Fruit fly (Drosophila melanogaster) whole organism, embryonic: Measurements from ENCODE around the gene CG32459.

Experiments used
- Asciz ChIP-seq: fragments of 200-800 bp; sonication (Bioruptor generic); optimal IDR thresholded peaks from 2 replicates; lab custom pipeline; 2017; ENCODE audit warnings: missing biosample characterization, mild to moderate bottlenecking, missing genetic modification characterization, missing genetic modification reagents
- Atf6 ChIP-seq: fragments of 200-800 bp; sonication (Bioruptor generic); IDR thresholded peaks from 2 replicates; pipeline ENCODE4 v1.3.6; 2022; ENCODE audit warnings: missing biosample characterization, missing genetic modification characterization
- CG10543 ChIP-seq: fragments of 200-800 bp; sonication (Bioruptor generic); optimal IDR thresholded peaks from 3 replicates; lab custom pipeline; 2017; ENCODE audit warnings: missing biosample characterization, mild to moderate bottlenecking, missing genetic modification characterization, moderate library complexity
- CG11398 ChIP-seq: fragments of 200-800 bp; sonication (Bioruptor generic); optimal IDR thresholded peaks from 2 replicates; lab custom pipeline; 2016; ENCODE audit warnings: missing biosample characterization, missing genetic modification characterization
- CG11456 ChIP-seq: fragments of 200-800 bp; sonication (Bioruptor generic); IDR thresholded peaks from 3 replicates; pipeline ENCODE4 v1.3.6; 2022; ENCODE audit warnings: missing biosample characterization, missing genetic modification characterization
- CG12299 ChIP-seq: fragments of 200-800 bp; sonication (Bioruptor generic); optimal IDR thresholded peaks from 2 replicates; lab custom pipeline; 2018; ENCODE audit warnings: missing biosample characterization, mild to moderate bottlenecking, missing genetic modification characterization
- CG13287 ChIP-seq: fragments of 200-800 bp; sonication (Bioruptor generic); IDR thresholded peaks from 2 replicates; pipeline ENCODE4 v1.3.6; 2022; ENCODE audit warnings: missing biosample characterization, missing genetic modification characterization; ENCODE audit not compliant: partially characterized antibody
- CG14710 ChIP-seq: fragments of 200-800 bp; sonication (Bioruptor generic); optimal IDR thresholded peaks from 3 replicates; lab custom pipeline; 2019; ENCODE audit warnings: missing biosample characterization, mild to moderate bottlenecking, missing genetic modification characterization, moderate library complexity
- CG1602 ChIP-seq: fragments of 200-800 bp; sonication (Bioruptor generic); optimal IDR thresholded peaks from 3 replicates; lab custom pipeline; 2016; ENCODE audit warnings: missing biosample characterization, missing genetic modification characterization
- CG18262 ChIP-seq: fragments of 200-800 bp; optimal IDR thresholded peaks from 3 replicates; lab custom pipeline; 2019; ENCODE audit warnings: missing biosample characterization, mild to moderate bottlenecking, missing genetic modification characterization, moderate library complexity
- CG18599 ChIP-seq: fragments of 200-800 bp; sonication (Bioruptor generic); optimal IDR thresholded peaks from 3 replicates; lab custom pipeline; 2017; ENCODE audit warnings: missing biosample characterization, missing genetic modification characterization, mild to moderate bottlenecking, moderate library complexity, missing genetic modification reagents
- CG31365 ChIP-seq: fragments of 200-800 bp; sonication (Bioruptor generic); optimal IDR thresholded peaks from 2 replicates; lab custom pipeline; 2018; ENCODE audit warnings: missing biosample characterization, mild to moderate bottlenecking, missing genetic modification characterization
- CG31441 ChIP-seq: fragments of 200-800 bp; sonication (Bioruptor generic); IDR thresholded peaks from 2 replicates; pipeline ENCODE4 v1.3.6; 2022; ENCODE audit warnings: missing biosample characterization, missing genetic modification characterization
- CG32532 ChIP-seq: fragments of 200-800 bp; sonication (Bioruptor generic); IDR thresholded peaks from 2 replicates; pipeline ENCODE4 v1.3.6; 2022; ENCODE audit warnings: missing biosample characterization, missing genetic modification characterization
- CG33557 ChIP-seq: fragments of 200-800 bp; sonication (Bioruptor generic); optimal IDR thresholded peaks from 2 replicates; lab custom pipeline; 2019; ENCODE audit warnings: missing biosample characterization, mild to moderate bottlenecking, missing genetic modification characterization, moderate library complexity
- CG34422 ChIP-seq: fragments of 200-800 bp; sonication (Bioruptor generic); IDR thresholded peaks from 3 replicates; pipeline ENCODE4 v1.3.6; 2022; ENCODE audit warnings: missing biosample characterization, missing genetic modification characterization
- CG3726 ChIP-seq: fragments of 200-800 bp; sonication (Bioruptor generic); IDR thresholded peaks from 3 replicates; pipeline ENCODE4, ENCODE4 v1.3.6; 2022; ENCODE audit warnings: missing biosample characterization, missing genetic modification characterization
- CG6175 ChIP-seq: fragments of 200-800 bp; sonication (Bioruptor generic); IDR thresholded peaks from 3 replicates; pipeline ENCODE4 v1.3.6; 2022; ENCODE audit warnings: missing biosample characterization, missing genetic modification characterization
- CG6683 ChIP-seq: fragments of 200-800 bp; sonication (Bioruptor generic); optimal IDR thresholded peaks from 2 replicates; lab custom pipeline; 2017; ENCODE audit warnings: missing biosample characterization, mild to moderate bottlenecking, missing genetic modification characterization, missing genetic modification reagents
- CG6765 ChIP-seq: fragments of 200-800 bp; sonication (Bioruptor generic); optimal IDR thresholded peaks from 3 replicates; lab custom pipeline; 2017; ENCODE audit warnings: missing biosample characterization, mild to moderate bottlenecking, missing genetic modification characterization
- CG7963 ChIP-seq: fragments of 200-800 bp; sonication (Bioruptor generic); IDR thresholded peaks from 3 replicates; pipeline ENCODE4 v1.3.6; 2022; ENCODE audit warnings: missing biosample characterization, missing genetic modification characterization; ENCODE audit not compliant: partially characterized antibody
- CG8388 ChIP-seq: fragments of 200-800 bp; sonication (Bioruptor generic); optimal IDR thresholded peaks from 2 replicates; lab custom pipeline; 2019; ENCODE audit warnings: missing biosample characterization, mild to moderate bottlenecking, missing genetic modification characterization, moderate library complexity
- CG9215 ChIP-seq: fragments of 200-800 bp; sonication (Bioruptor generic); IDR thresholded peaks from 2 replicates; pipeline ENCODE4 v1.3.6; 2022; ENCODE audit warnings: missing biosample characterization, missing genetic modification characterization
- CG9876 ChIP-seq: fragments of 200-800 bp; sonication (Bioruptor generic); optimal IDR thresholded peaks from 2 replicates; lab custom pipeline; 2016; ENCODE audit warnings: missing biosample characterization, missing genetic modification characterization
- Dad ChIP-seq: fragments of 200-800 bp; sonication (Bioruptor generic); optimal IDR thresholded peaks from 3 replicates; lab custom pipeline; 2016; ENCODE audit warnings: missing biosample characterization, missing genetic modification characterization
- Fer1 ChIP-seq: fragments of 200-800 bp; sonication (Bioruptor generic); optimal IDR thresholded peaks from 2 replicates; lab custom pipeline; 2017; ENCODE audit warnings: missing biosample characterization, mild to moderate bottlenecking, missing genetic modification characterization
- Gug ChIP-seq: fragments of 200-800 bp; sonication (Bioruptor generic); IDR thresholded peaks from 4 replicates; pipeline ENCODE4 v1.3.6; 2022; ENCODE audit warnings: missing biosample characterization, missing genetic modification characterization
- H2.0 ChIP-seq: fragments of 200-800 bp; sonication (Bioruptor generic); IDR thresholded peaks from 2 replicates; pipeline ENCODE4 v1.3.6; 2022; ENCODE audit warnings: missing biosample characterization, missing genetic modification characterization
- Meics ChIP-seq: fragments of 200-800 bp; sonication (Bioruptor generic); optimal IDR thresholded peaks from 2 replicates; lab custom pipeline; 2017; ENCODE audit warnings: missing biosample characterization, mild to moderate bottlenecking, missing genetic modification characterization
- NC2β ChIP-seq: fragments of 200-800 bp; sonication (Bioruptor generic); optimal IDR thresholded peaks from 2 replicates; lab custom pipeline; 2016; ENCODE audit warnings: missing biosample characterization, missing genetic modification characterization
- NFAT ChIP-seq: fragments of 200-800 bp; sonication (Bioruptor generic); IDR thresholded peaks from 2 replicates; pipeline ENCODE4 v1.3.6; 2022; ENCODE audit warnings: missing biosample characterization, missing genetic modification characterization
- NfI ChIP-seq: fragments of 200-800 bp; sonication (Bioruptor generic); optimal IDR thresholded peaks from 3 replicates; lab custom pipeline; 2018; ENCODE audit warnings: missing biosample characterization, mild to moderate bottlenecking, missing genetic modification characterization, moderate library complexity
- cas ChIP-seq: fragments of 200-800 bp; sonication (Bioruptor generic); IDR thresholded peaks from 2 replicates; pipeline ENCODE4 v1.3.6; 2022; ENCODE audit warnings: missing biosample characterization, missing genetic modification characterization
- corto ChIP-seq: fragments of 200-800 bp; sonication (Bioruptor generic); optimal IDR thresholded peaks from 2 replicates; lab custom pipeline; 2016; ENCODE audit warnings: missing biosample characterization, mild to moderate bottlenecking, missing genetic modification characterization, moderate library complexity
- disco-r ChIP-seq: fragments of 200-800 bp; sonication (Bioruptor generic); optimal IDR thresholded peaks from 2 replicates; lab custom pipeline; 2016; ENCODE audit warnings: missing biosample characterization, missing genetic modification characterization
- fd64A ChIP-seq: fragments of 200-800 bp; sonication (Bioruptor generic); optimal IDR thresholded peaks from 3 replicates; lab custom pipeline; 2018; ENCODE audit warnings: missing biosample characterization, mild to moderate bottlenecking, missing genetic modification characterization
- ind ChIP-seq: fragments of 200-800 bp; sonication (Bioruptor generic); optimal IDR thresholded peaks from 3 replicates; lab custom pipeline; 2016; ENCODE audit warnings: missing biosample characterization, missing genetic modification characterization
- jing ChIP-seq: fragments of 200-800 bp; sonication (Bioruptor generic); optimal IDR thresholded peaks from 2 replicates; lab custom pipeline; 2018; ENCODE audit warnings: missing biosample characterization, mild to moderate bottlenecking, missing genetic modification characterization
- lab ChIP-seq: fragments of 200-800 bp; sonication (Bioruptor generic); optimal IDR thresholded peaks from 3 replicates; lab custom pipeline; 2017; ENCODE audit warnings: missing biosample characterization, missing genetic modification characterization, mild to moderate bottlenecking, moderate library complexity, missing genetic modification reagents
- nerfin-2 ChIP-seq: fragments of 200-800 bp; sonication (Bioruptor generic); IDR thresholded peaks from 2 replicates; pipeline ENCODE4 v1.3.6; 2022; ENCODE audit warnings: missing biosample characterization, missing genetic modification characterization; ENCODE audit not compliant: partially characterized antibody
- oc ChIP-seq: fragments of 200-800 bp; sonication (Bioruptor generic); optimal IDR thresholded peaks from 2 replicates; lab custom pipeline; 2018; ENCODE audit warnings: missing biosample characterization, mild to moderate bottlenecking, missing genetic modification characterization, moderate library complexity
- peb ChIP-seq: fragments of 200-800 bp; sonication (Bioruptor generic); IDR thresholded peaks from 2 replicates; pipeline ENCODE4 v1.3.6; 2022; ENCODE audit warnings: missing biosample characterization, missing genetic modification characterization
- run ChIP-seq: fragments of 200-800 bp; sonication (Bioruptor generic); optimal IDR thresholded peaks from 3 replicates; lab custom pipeline; 2018; ENCODE audit warnings: missing biosample characterization, mild to moderate bottlenecking, missing genetic modification characterization
- salm ChIP-seq: fragments of 200-800 bp; sonication (Bioruptor generic); optimal IDR thresholded peaks from 2 replicates; lab custom pipeline; 2018; ENCODE audit warnings: missing biosample characterization, mild to moderate bottlenecking, missing genetic modification characterization
- schlank ChIP-seq: fragments of 200-800 bp; sonication (Bioruptor generic); optimal IDR thresholded peaks from 2 replicates; lab custom pipeline; 2018; ENCODE audit warnings: missing biosample characterization, mild to moderate bottlenecking, missing genetic modification characterization
- scrt ChIP-seq: fragments of 200-800 bp; sonication (Bioruptor generic); optimal IDR thresholded peaks from 2 replicates; lab custom pipeline; 2018; ENCODE audit warnings: missing biosample characterization, mild to moderate bottlenecking, missing genetic modification characterization, moderate library complexity
- so ChIP-seq: fragments of 200-800 bp; sonication (Bioruptor generic); IDR thresholded peaks from 3 replicates; pipeline ENCODE4 v1.3.6; 2022; ENCODE audit warnings: missing biosample characterization, missing genetic modification characterization
- ssp ChIP-seq: fragments of 200-800 bp; sonication (Bioruptor generic); IDR thresholded peaks from 2 replicates; pipeline ENCODE4 v1.3.6; 2022; ENCODE audit warnings: missing biosample characterization, missing genetic modification characterization
- stwl ChIP-seq: fragments of 200-800 bp; sonication (Bioruptor generic); optimal IDR thresholded peaks from 3 replicates; lab custom pipeline; 2018; ENCODE audit warnings: missing biosample characterization, mild to moderate bottlenecking, missing genetic modification characterization, moderate library complexity

CG32459 gene

DNA sequence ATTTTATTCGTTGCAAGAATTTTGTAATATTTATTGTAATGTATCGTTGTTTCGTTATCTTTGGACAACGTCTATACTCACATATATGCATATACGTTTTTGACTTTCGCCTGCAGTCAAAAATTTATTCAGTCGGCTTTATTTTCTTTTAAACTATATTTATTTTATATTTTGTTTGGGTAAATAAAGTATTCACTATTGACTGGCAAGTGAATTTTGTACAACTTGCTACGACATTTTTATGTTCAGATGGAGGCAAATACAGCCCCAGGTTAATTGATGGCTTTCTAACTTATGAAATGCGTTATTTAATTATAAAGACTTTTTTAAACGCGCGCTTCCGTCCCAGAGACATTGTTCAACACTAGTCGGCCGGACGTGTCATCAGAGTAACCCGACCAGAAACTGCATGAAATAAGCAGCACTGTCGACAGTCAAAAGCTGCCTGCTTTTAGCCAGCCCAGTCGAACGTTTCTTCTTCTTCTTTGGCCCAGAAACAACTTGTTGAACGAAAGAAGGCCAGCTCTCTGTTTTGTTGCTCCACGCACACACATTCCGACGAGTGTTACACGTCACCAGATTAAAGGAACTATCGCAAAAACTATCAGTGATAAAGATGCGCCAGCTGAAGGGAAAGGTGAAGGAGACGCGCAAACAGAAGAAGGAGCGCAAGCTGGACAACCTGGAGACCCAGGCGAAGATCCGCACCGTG is 7.7 kb upstream of the CG32459 start, which contains the start of gene CG33169 (continued):
- peak; percentile 71; the same call in 2 of the 3 replicates for TF ChIP-seq so (GFP tag; lab: Robert Waterston, UW)
- TF ChIP-seq CG3726 (GFP tag; lab: Robert Waterston, UW) = peak; percentile 65; the same call in 1 of the 3 replicates
- TF ChIP-seq CG1602 (GFP tag; lab: Kevin White, UChicago) = peak; percentile 67
- TF ChIP-seq CG8388 (GFP tag; lab: Kevin White, UChicago) = peak; percentile 31
- no peak for TF ChIP-seq run
- TF ChIP-seq nerfin-2 (GFP tag; lab: Robert Waterston, UW) = no peak
- peak; percentile 92 for TF ChIP-seq lab
- peak; percentile 85 for TF ChIP-seq CG11398
- peak; percentile 36 for TF ChIP-seq CG6765 (GFP tag; lab: Kevin White, UChicago)
- TF ChIP-seq CG6683 = no peak
- TF ChIP-seq Meics (GFP tag; lab: Kevin White, UChicago) = peak; percentile 84
- TF ChIP-seq CG7963 (GFP tag; lab: Robert Waterston, UW) = 0 out of 3 replicates have a peak, but pooled peaks have one; percentile 24
- peak; percentile 86 for TF ChIP-seq Gug (GFP tag; lab: Robert Waterston, UW)
- peak; percentile 85 for TF ChIP-seq ind (GFP tag; lab: Kevin White, UChicago)
- peak; percentile 76 for TF ChIP-seq ssp (GFP tag; lab: Robert Waterston, UW)
- TF ChIP-seq jing (GFP tag; lab: Kevin White, UChicago) = peak; percentile 45
- peak; percentile 96 for TF ChIP-seq CG11456 (GFP tag; lab: Robert Waterston, UW)
- TF ChIP-seq NfI (GFP tag; lab: Kevin White, UChicago) = peak; percentile 90
- TF ChIP-seq NFAT (GFP tag; lab: Robert Waterston, UW) = peak; percentile 96
- TF ChIP-seq oc (tag; lab: Kevin White, UChicago) = peak; percentile 76
- peak; percentile 96 for TF ChIP-seq stwl (tag; lab: Kevin White, UChicago)
- peak; percentile 80 for TF ChIP-seq CG9215
- TF ChIP-seq CG14710 (tag; lab: Kevin White, UChicago) = peak; percentile 79
- TF ChIP-seq CG32532 (GFP tag; lab: Robert Waterston, UW) = peak; percentile 88
- TF ChIP-seq CG31441 (GFP tag; lab: Robert Waterston, UW) = peak; percentile 56; the same call in 1 of the 2 replicates
- peak; percentile 91 for TF ChIP-seq Dad (GFP tag; lab: Kevin White, UChicago)
- peak; percentile 47 for TF ChIP-seq CG33557 (GFP tag; lab: Kevin White, UChicago)
- TF ChIP-seq corto (GFP tag; lab: Kevin White, UChicago) = no peak
- peak; percentile 83 for TF ChIP-seq H2.0 (GFP tag; lab: Robert Waterston, UW)
- TF ChIP-seq schlank (tag; lab: Kevin White, UChicago) = peak; percentile 63
- TF ChIP-seq CG31365 (tag; lab: Kevin White, UChicago) = peak; percentile 40
- TF ChIP-seq CG10543 = peak; percentile 96
- peak; percentile 49 for TF ChIP-seq Asciz
- TF ChIP-seq CG18599 (GFP tag; lab: Kevin White, UChicago) = peak; percentile 86
- peak; percentile 67 for TF ChIP-seq peb (GFP tag; lab: Robert Waterston, UW)
- TF ChIP-seq Atf6 (GFP tag; lab: Robert Waterston, UW) = peak; percentile 46; the same call in 1 of the 2 replicates
- TF ChIP-seq fd64A (GFP tag; lab: Kevin White, UChicago) = no peak
- peak; percentile 92 for TF ChIP-seq CG9876 (GFP tag; lab: Kevin White, UChicago)
- TF ChIP-seq CG18262 (tag; lab: Kevin White, UChicago) = no peak
- peak; percentile 74 for TF ChIP-seq CG13287 (GFP tag; lab: Robert Waterston, UW)
- peak; percentile 63 for TF ChIP-seq CG12299 (tag; lab: Kevin White, UChicago)
- peak; percentile 92 for TF ChIP-seq CG6175 (GFP tag; lab: Robert Waterston, UW)
- TF ChIP-seq Fer1 (GFP tag; lab: Kevin White, UChicago) = no peak
- peak; percentile 81 for TF ChIP-seq cas (GFP tag; lab: Robert Waterston, UW)
- peak; percentile 100 for TF ChIP-seq scrt (GFP tag; lab: Kevin White, UChicago)
- TF ChIP-seq salm (tag; lab: Kevin White, UChicago) = peak; percentile 23
- TF ChIP-seq NC2β (GFP tag; lab: Kevin White, UChicago) = peak; percentile 84
- TF ChIP-seq CG34422 = peak; percentile 95
- peak; percentile 81 for TF ChIP-seq disco-r
